In genomic region chr3R:8867325-8868104, dm6 we compare ENCODE assay signal across 1 fruit fly cellular context.
TF ChIP-seq lines count a peak whose summit lies in the region.

No protein-coding gene starts in this region.

TF ChIP-seq in whole organism, embryonic, 481 proteins besides CTCF, POLR2A, EP300 and RAD21 (continued from another document and continues in another):
- TF ChIP-seq CG1024 (GFP tag; IDR thresholded peaks at IDR 0.05; lab: Robert Waterston, UW) (no peak), ATbp (GFP tag; optimal IDR thresholded peaks at IDR 0.05; lab: Kevin White, UChicago) (peak; percentile 21), CG8281 (tag; optimal IDR thresholded peaks at IDR 0.05; lab: Kevin White, UChicago) (peak; percentile 11), az2 (GFP tag; optimal IDR thresholded peaks at IDR 0.05; lab: Kevin White, UChicago) (peak; percentile 58), CG15479 (GFP tag; optimal IDR thresholded peaks at IDR 0.05; lab: Kevin White, UChicago) (no peak), lilli (GFP tag; optimal IDR thresholded peaks at IDR 0.05; lab: Kevin White, UChicago) (no peak), danr (GFP tag; IDR thresholded peaks at IDR 0.05; lab: Robert Waterston, UW) (no peak), PHDP (tag; optimal IDR thresholded peaks at IDR 0.05; lab: Kevin White, UChicago) (peak; percentile 77), CG2875 (GFP tag; optimal IDR thresholded peaks at IDR 0.05; lab: Kevin White, UChicago) (peak; percentile 50), trem (tag; optimal IDR thresholded peaks at IDR 0.05; lab: Kevin White, UChicago) (peak; percentile 32), CG33557 (GFP tag; optimal IDR thresholded peaks at IDR 0.05; lab: Kevin White, UChicago) (peak; percentile 69), CG3995 (GFP tag; optimal IDR thresholded peaks at IDR 0.05; lab: Kevin White, UChicago) (no peak), mld (GFP tag; IDR thresholded peaks at IDR 0.05; lab: Robert Waterston, UW; ENCODE audit: partially characterized antibody) (no peak), oc (tag; optimal IDR thresholded peaks at IDR 0.05; lab: Kevin White, UChicago) (peak; percentile 64), CG2678 (tag; optimal IDR thresholded peaks at IDR 0.05; lab: Kevin White, UChicago) (peak; percentile 84), Oli (tag; optimal IDR thresholded peaks at IDR 0.05; lab: Kevin White, UChicago) (peak; percentile 70), CG7271 (tag; optimal IDR thresholded peaks at IDR 0.05; lab: Kevin White, UChicago) (peak; percentile 17), CG8089 (GFP tag; optimal IDR thresholded peaks at IDR 0.05; lab: Kevin White, UChicago) (no peak), CG30020 (tag; optimal IDR thresholded peaks at IDR 0.05; lab: Kevin White, UChicago) (no peak), CG2116 (GFP tag; optimal IDR thresholded peaks at IDR 0.05; lab: Kevin White, UChicago) (no peak), tap (tag; optimal IDR thresholded peaks at IDR 0.05; lab: Kevin White, UChicago) (peak; percentile 34), bcd (GFP tag; optimal IDR thresholded peaks at IDR 0.05; lab: Kevin White, UChicago) (peak; percentile 35), CG5953 (GFP tag; IDR thresholded peaks at IDR 0.05; lab: Robert Waterston, UW) (no peak), CG14860 (GFP tag; IDR thresholded peaks at IDR 0.05; lab: Robert Waterston, UW; ENCODE audit: partially characterized antibody) (no peak), CG15269 (tag; optimal IDR thresholded peaks at IDR 0.05; lab: Kevin White, UChicago) (peak; percentile 73), Six4 (GFP tag; optimal IDR thresholded peaks at IDR 0.05; lab: Kevin White, UChicago) (peak; percentile 55), Bgb (GFP tag; IDR thresholded peaks at IDR 0.05; lab: Robert Waterston, UW; ENCODE audit: partially characterized antibody) (no peak), CG9437 (GFP tag; optimal IDR thresholded peaks at IDR 0.05; lab: Kevin White, UChicago) (peak; percentile 74), fd96Cb (tag; optimal IDR thresholded peaks at IDR 0.05; lab: Kevin White, UChicago) (peak; percentile 63), gsb-n (tag; optimal IDR thresholded peaks at IDR 0.05; lab: Kevin White, UChicago) (peak; percentile 79), CG12769 (tag; optimal IDR thresholded peaks at IDR 0.05; lab: Kevin White, UChicago) (peak; percentile 59), pho (GFP tag; optimal IDR thresholded peaks at IDR 0.05; lab: Kevin White, UChicago) (no peak), esg (GFP tag; conservative IDR thresholded peaks at IDR 0.05; lab: Robert Waterston, UW) (peak; percentile 22; the same call in 1 of the 2 replicates), prd (optimal IDR thresholded peaks at IDR 0.05; lab: Kevin White, UChicago) (no peak), prd (GFP tag; IDR thresholded peaks at IDR 0.05; lab: Robert Waterston, UW) (peak; percentile 41; the same call in 1 of the 3 replicates), nerfin-1 (tag; optimal IDR thresholded peaks at IDR 0.05; lab: Kevin White, UChicago) (peak; percentile 65), ac (GFP tag; optimal IDR thresholded peaks at IDR 0.05; lab: Kevin White, UChicago) (no peak), odd (GFP tag; optimal IDR thresholded peaks at IDR 0.05; lab: Kevin White, UChicago) (peak; percentile 18), dmrt11E (tag; optimal IDR thresholded peaks at IDR 0.05; lab: Kevin White, UChicago) (peak; percentile 81), kah (GFP tag; optimal IDR thresholded peaks at IDR 0.05; lab: Kevin White, UChicago) (peak; percentile 15), CG13296 (GFP tag; optimal IDR thresholded peaks at IDR 0.05; lab: Kevin White, UChicago) (peak; percentile 42), CG10209 (GFP tag; optimal IDR thresholded peaks at IDR 0.05; lab: Kevin White, UChicago) (peak; percentile 60), Fer1 (GFP tag; optimal IDR thresholded peaks at IDR 0.05; lab: Kevin White, UChicago) (peak; percentile 41), knrl (GFP tag; IDR thresholded peaks at IDR 0.05; lab: Robert Waterston, UW; ENCODE audit: partially characterized antibody) (no peak), ci (GFP tag; IDR thresholded peaks at IDR 0.05; lab: Robert Waterston, UW) (peak; percentile 49; the same call in 2 of the 3 replicates), Hr3 (GFP tag; optimal IDR thresholded peaks at IDR 0.05; lab: Kevin White, UChicago) (peak; percentile 68), lbe (GFP tag; optimal IDR thresholded peaks at IDR 0.05; lab: Kevin White, UChicago) (no peak), bsh (GFP tag; optimal IDR thresholded peaks at IDR 0.05; lab: Kevin White, UChicago) (peak in 1 of 2 experiments; percentile 80), CG6175 (GFP tag; IDR thresholded peaks at IDR 0.05; lab: Robert Waterston, UW) (0 out of 3 replicates have a peak, but pooled peaks have one; percentile 30), caup (GFP tag; optimal IDR thresholded peaks at IDR 0.05; lab: Kevin White, UChicago; ENCODE audit: severe bottlenecking) (no peak), Xbp1 (GFP tag; optimal IDR thresholded peaks at IDR 0.05; lab: Kevin White, UChicago) (peak; percentile 33), z (GFP tag; IDR thresholded peaks at IDR 0.05; lab: Robert Waterston, UW) (0 out of 3 replicates have a peak, but pooled peaks have one; percentile 17), chinmo (GFP tag; IDR thresholded peaks at IDR 0.05; lab: Robert Waterston, UW; ENCODE audit: partially characterized antibody) (no peak), Blimp-1 (GFP tag; optimal IDR thresholded peaks at IDR 0.05; lab: Kevin White, UChicago) (peak; percentile 78), tin (GFP tag; optimal IDR thresholded peaks at IDR 0.05; lab: Kevin White, UChicago) (peak; percentile 10), CG32767 (GFP tag; IDR thresholded peaks at IDR 0.05; lab: Robert Waterston, UW) (no peak), hkb (optimal IDR thresholded peaks at IDR 0.05; lab: Kevin White, UChicago) (no peak), hkb (GFP tag; IDR thresholded peaks at IDR 0.05; lab: Robert Waterston, UW) (no peak), lab (GFP tag; optimal IDR thresholded peaks at IDR 0.05; lab: Kevin White, UChicago) (peak; percentile 36), Spps (tag; optimal IDR thresholded peaks at IDR 0.05; lab: Kevin White, UChicago) (peak; percentile 40), CG2712 (tag; optimal IDR thresholded peaks at IDR 0.05; lab: Kevin White, UChicago) (peak; percentile 76), Deaf1 (tag; optimal IDR thresholded peaks at IDR 0.05; lab: Kevin White, UChicago) (peak; percentile 49), twi (tag; optimal IDR thresholded peaks at IDR 0.05; lab: Kevin White, UChicago) (peak; percentile 20), Meics (GFP tag; optimal IDR thresholded peaks at IDR 0.05; lab: Kevin White, UChicago) (peak; percentile 59), CG18476 (GFP tag; optimal IDR thresholded peaks at IDR 0.05; lab: Kevin White, UChicago) (peak; percentile 55), CG11504 (tag; optimal IDR thresholded peaks at IDR 0.05; lab: Kevin White, UChicago) (peak; percentile 82), CG3407 (GFP tag; optimal IDR thresholded peaks at IDR 0.05; lab: Kevin White, UChicago) (peak; percentile 14), phol (tag; optimal IDR thresholded peaks at IDR 0.05; lab: Kevin White, UChicago) (peak; percentile 84), CG32532 (GFP tag; IDR thresholded peaks at IDR 0.05; lab: Robert Waterston, UW) (0 out of 2 replicates have a peak, but pooled peaks have one; percentile 33), CG12104 (GFP tag; optimal IDR thresholded peaks at IDR 0.05; lab: Kevin White, UChicago) (peak; percentile 22), CG13424 (tag; optimal IDR thresholded peaks at IDR 0.05; lab: Kevin White, UChicago) (peak; percentile 87), Hsf (GFP tag; optimal IDR thresholded peaks at IDR 0.05; lab: Kevin White, UChicago) (no peak), Hr78 (GFP tag; optimal IDR thresholded peaks at IDR 0.05; lab: Kevin White, UChicago) (peak in 1 of 2 experiments; percentile 44), CG2202 (tag; optimal IDR thresholded peaks at IDR 0.05; lab: Kevin White, UChicago) (peak; percentile 7), croc (GFP tag; conservative IDR thresholded peaks at IDR 0.05; lab: Robert Waterston, UW) (peak; percentile 35; the same call in 2 of the 3 replicates), D19B (GFP tag; optimal IDR thresholded peaks at IDR 0.05; lab: Kevin White, UChicago) (peak; percentile 29), run (tag; optimal IDR thresholded peaks at IDR 0.05; lab: Kevin White, UChicago) (peak; percentile 12), E2f2 (GFP tag; IDR thresholded peaks at IDR 0.05; lab: Robert Waterston, UW) (no peak), row (GFP tag; IDR thresholded peaks at IDR 0.05; lab: Robert Waterston, UW) (peak; percentile 67), nom (GFP tag; optimal IDR thresholded peaks at IDR 0.05; lab: Kevin White, UChicago) (no peak), CoRest (tag; optimal IDR thresholded peaks at IDR 0.05; lab: Kevin White, UChicago) (peak; percentile 86), CG12391 (tag; optimal IDR thresholded peaks at IDR 0.05; lab: Kevin White, UChicago) (peak; percentile 82), CG9817 (tag; optimal IDR thresholded peaks at IDR 0.05; lab: Kevin White, UChicago) (peak; percentile 35), CG17829 (tag; optimal IDR thresholded peaks at IDR 0.05; lab: Kevin White, UChicago) (peak; percentile 58), CG11093 (GFP tag; IDR thresholded peaks at IDR 0.05; lab: Robert Waterston, UW) (0 out of 3 replicates have a peak, but pooled peaks have one; percentile 18), CG17361 (GFP tag; IDR thresholded peaks at IDR 0.05; lab: Robert Waterston, UW) (peak; percentile 89), pfk (GFP tag; optimal IDR thresholded peaks at IDR 0.05; lab: Kevin White, UChicago) (no peak), CG4328 (GFP tag; optimal IDR thresholded peaks at IDR 0.05; lab: Kevin White, UChicago) (peak; percentile 3), D (optimal IDR thresholded peaks at IDR 0.05; lab: Kevin White, UChicago) (no peak), D (GFP tag; optimal IDR thresholded peaks at IDR 0.05; lab: Kevin White, UChicago) (peak; percentile 60), CG18619 (GFP tag; optimal IDR thresholded peaks at IDR 0.05; lab: Kevin White, UChicago) (peak; percentile 47), Vsx1 (GFP tag; optimal IDR thresholded peaks at IDR 0.05; lab: Kevin White, UChicago) (peak; percentile 25), CG1233 (GFP tag; optimal IDR thresholded peaks at IDR 0.05; lab: Kevin White, UChicago) (peak; percentile 34), ara (GFP tag; IDR thresholded peaks at IDR 0.05; lab: Robert Waterston, UW) (peak; percentile 8; the same call in 1 of the 2 replicates), CG30403 (GFP tag; optimal IDR thresholded peaks at IDR 0.05; lab: Kevin White, UChicago) (peak; percentile 65), CG18599 (GFP tag; optimal IDR thresholded peaks at IDR 0.05; lab: Kevin White, UChicago) (peak; percentile 27), CG43689 (GFP tag; IDR thresholded peaks at IDR 0.05; lab: Robert Waterston, UW) (no peak), ap (GFP tag; IDR thresholded peaks at IDR 0.05; lab: Robert Waterston, UW) (0 out of 2 replicates have a peak, but pooled peaks have one; percentile 11), fd3F (GFP tag; optimal IDR thresholded peaks at IDR 0.05; lab: Kevin White, UChicago) (peak; percentile 29), D19A (tag; optimal IDR thresholded peaks at IDR 0.05; lab: Kevin White, UChicago) (peak; percentile 97), Aef1 (GFP tag; IDR thresholded peaks at IDR 0.05; lab: Robert Waterston, UW) (0 out of 3 replicates have a peak, but pooled peaks have one; percentile 25), CG1529 (GFP tag; optimal IDR thresholded peaks at IDR 0.05; lab: Kevin White, UChicago) (peak; percentile 16), Sox100B (GFP tag; optimal IDR thresholded peaks at IDR 0.05; lab: Kevin White, UChicago) (peak; percentile 80), CG12155 (GFP tag; optimal IDR thresholded peaks at IDR 0.05; lab: Kevin White, UChicago) (peak; percentile 4), ewg (GFP tag; optimal IDR thresholded peaks at IDR 0.05; lab: Kevin White, UChicago) (peak; percentile 19), CG31365 (tag; optimal IDR thresholded peaks at IDR 0.05; lab: Kevin White, UChicago) (no peak), luna (GFP tag; optimal IDR thresholded peaks at IDR 0.05; lab: Kevin White, UChicago) (no peak), CG7839 (tag; optimal IDR thresholded peaks at IDR 0.05; lab: Kevin White, UChicago) (peak; percentile 75), dpn (GFP tag; optimal IDR thresholded peaks at IDR 0.05; lab: Kevin White, UChicago) (peak in 1 of 2 experiments; percentile 41), Scr (GFP tag; IDR thresholded peaks at IDR 0.05; lab: Robert Waterston, UW; ENCODE audit: partially characterized antibody) (no peak), Myb (GFP tag; optimal IDR thresholded peaks at IDR 0.05; lab: Kevin White, UChicago) (no peak), Atf-2 (GFP tag; optimal IDR thresholded peaks at IDR 0.05; lab: Kevin White, UChicago) (no peak), H2.0 (GFP tag; IDR thresholded peaks at IDR 0.05; lab: Robert Waterston, UW) (no peak), chm (GFP tag; IDR thresholded peaks at IDR 0.05; lab: Robert Waterston, UW) (0 out of 2 replicates have a peak, but pooled peaks have one; percentile 21), pzg (GFP tag; optimal IDR thresholded peaks at IDR 0.05; lab: Kevin White, UChicago) (no peak), CG10431 (GFP tag; optimal IDR thresholded peaks at IDR 0.05; lab: Kevin White, UChicago) (peak; percentile 4), CG10366 (GFP tag; IDR thresholded peaks at IDR 0.05; lab: Robert Waterston, UW) (peak; percentile 17; the same call in 1 of the 2 replicates), CG4424 (GFP tag; optimal IDR thresholded peaks at IDR 0.05; lab: Kevin White, UChicago) (peak; percentile 49), CG6254 (GFP tag; optimal IDR thresholded peaks at IDR 0.05; lab: Kevin White, UChicago) (peak; percentile 10), lmd (GFP tag; IDR thresholded peaks at IDR 0.05; lab: Robert Waterston, UW) (peak; percentile 56; the same call in 1 of the 2 replicates), CG17359 (tag; optimal IDR thresholded peaks at IDR 0.05; lab: Kevin White, UChicago) (peak; percentile 60), bowl (GFP tag; IDR thresholded peaks at IDR 0.05; lab: Robert Waterston, UW) (no peak), Mad (GFP tag; optimal IDR thresholded peaks at IDR 0.05; lab: Kevin White, UChicago) (no peak), grau (tag; optimal IDR thresholded peaks at IDR 0.05; lab: Kevin White, UChicago) (peak; percentile 67), CG8359 (GFP tag; optimal IDR thresholded peaks at IDR 0.05; lab: Kevin White, UChicago; ENCODE audit: borderline replicate concordance) (no peak), CG10147 (GFP tag; optimal IDR thresholded peaks at IDR 0.05; lab: Kevin White, UChicago) (peak; percentile 54), yki (optimal IDR thresholded peaks at IDR 0.05; lab: Kevin White, UChicago) (no peak), CG10267 (tag; optimal IDR thresholded peaks at IDR 0.05; lab: Kevin White, UChicago) (peak; percentile 63), crol (GFP tag; IDR thresholded peaks at IDR 0.05; lab: Robert Waterston, UW) (peak; percentile 79)
